Worm (Caenorhabditis elegans) whole organism, mixed stage, embryonic: ENCODE measurements around the gene Y46C8AL.11.

ENCODE experiments used
- ceh-83 ChIP-seq: fragments of 200-800 bp; sonication (Bioruptor generic); optimal IDR thresholded peaks from 2 replicates; lab custom pipeline; 2018; ENCODE audit warnings: mild to moderate bottlenecking, missing genetic modification characterization, missing compliant biosample characterization
- mab-5 ChIP-seq: fragments of 150-350 bp; optimal IDR thresholded peaks from 2 replicates; lab custom pipeline; 2014; ENCODE audit warnings: missing biosample characterization, missing genetic modification characterization
- nhr-76 ChIP-seq: sonication (generic microtip); optimal IDR thresholded peaks from 2 replicates; lab custom pipeline; 2017; ENCODE audit warnings: missing biosample characterization, missing genetic modification characterization
- snpc-4 ChIP-seq: fragments of 150-350 bp; optimal IDR thresholded peaks from 2 replicates; lab custom pipeline; 2014; ENCODE audit warnings: missing biosample characterization, missing genetic modification characterization
- unc-39 ChIP-seq: fragments of 150-350 bp; optimal IDR thresholded peaks from 2 replicates; lab custom pipeline; 2014; ENCODE audit warnings: missing biosample characterization, missing genetic modification characterization
- unc-62 ChIP-seq: fragments of 150-350 bp; optimal IDR thresholded peaks from 2 replicates; lab custom pipeline; 2014; ENCODE audit warnings: missing biosample characterization, missing genetic modification reagents, missing genetic modification characterization
- zip-8 ChIP-seq: fragments of 150-350 bp; optimal IDR thresholded peaks from 2 replicates; lab custom pipeline; 2014; ENCODE audit warnings: missing biosample characterization, missing genetic modification characterization

ce11 chrIV:3962584-3962983 is 19.5 kb downstream of the Y46C8AL.11 start, which contains the start of gene Y46C8AM.1:
- TF ChIP-seq mab-5 (tag; lab: Kevin White, UChicago), result no peak
- no peak for TF ChIP-seq snpc-4
- TF ChIP-seq nhr-76 (tag; lab: Kevin White, UChicago), result no peak
- TF ChIP-seq unc-39 (tag; lab: Kevin White, UChicago), result no peak
- TF ChIP-seq zip-8 (tag; lab: Kevin White, UChicago), result no peak
- TF ChIP-seq unc-62 (GFP tag; lab: Kevin White, UChicago), result no peak
- no peak for TF ChIP-seq ceh-83 (GFP tag; lab: Kevin White, UChicago)
